Worm (Caenorhabditis elegans) whole organism, L2 larva: ENCODE data around the gene F46B6.4.

ENCODE experiments used
- C34F6.9 ChIP-seq: fragments of 150-350 bp; optimal IDR thresholded peaks from 2 replicates; lab custom pipeline; 2014; ENCODE audit warnings: missing biosample characterization, missing genetic modification characterization
- F13H6.1 ChIP-seq: sonication (generic microtip); optimal IDR thresholded peaks from 2 replicates; lab custom pipeline; 2016; ENCODE audit warnings: missing genetic modification characterization, missing compliant biosample characterization
- R02D3.7 ChIP-seq: fragments of 150-350 bp; optimal IDR thresholded peaks from 2 replicates; lab custom pipeline; 2014; ENCODE audit warnings: missing biosample characterization, missing genetic modification characterization
- Y55F3AM.14 ChIP-seq: fragments of 200-800 bp; sonication (Bioruptor generic); optimal IDR thresholded peaks from 2 replicates; lab custom pipeline; 2018; ENCODE audit warnings: mild to moderate bottlenecking, missing genetic modification characterization, missing compliant biosample characterization
- ZK546.5 ChIP-seq: sonication (generic microtip); optimal IDR thresholded peaks from 2 replicates; lab custom pipeline; 2017; ENCODE audit warnings: missing biosample characterization, missing genetic modification characterization
- aly-2 ChIP-seq: fragments of 150-350 bp; optimal IDR thresholded peaks from 2 replicates; lab custom pipeline; 2014; ENCODE audit warnings: missing biosample characterization, missing genetic modification characterization
- ama-1 ChIP-seq: fragments of 150-350 bp; optimal IDR thresholded peaks from 2 replicates; lab custom pipeline; 2018; ENCODE audit warnings: inconsistent platforms
- blmp-1 ChIP-seq: sonication (generic microtip); optimal IDR thresholded peaks from 2 replicates; lab custom pipeline; 2017; ENCODE audit warnings: missing genetic modification characterization, mild to moderate bottlenecking, missing compliant biosample characterization, antibody characterized with exemption, moderate library complexity; ENCODE audit not compliant: insufficient read depth
- ceh-16 ChIP-seq: fragments of 150-350 bp; optimal IDR thresholded peaks from 2 replicates; lab custom pipeline; 2014; ENCODE audit warnings: missing biosample characterization, missing genetic modification characterization
- ceh-82 ChIP-seq: fragments of 150-350 bp; optimal IDR thresholded peaks from 2 replicates; lab custom pipeline; 2014; ENCODE audit warnings: missing biosample characterization, missing genetic modification characterization
- crh-2 ChIP-seq: sonication (generic microtip); optimal IDR thresholded peaks from 2 replicates; lab custom pipeline; 2017; ENCODE audit warnings: missing biosample characterization, missing genetic modification characterization
- elt-3 ChIP-seq: sonication (generic microtip); optimal IDR thresholded peaks from 2 replicates; lab custom pipeline; 2017; ENCODE audit warnings: missing biosample characterization, missing genetic modification characterization
- fos-1 ChIP-seq: fragments of 150-350 bp; optimal IDR thresholded peaks from 2 replicates; lab custom pipeline; 2014; ENCODE audit warnings: missing biosample characterization, missing genetic modification characterization
- gmeb-1 ChIP-seq: fragments of 150-350 bp; optimal IDR thresholded peaks from 2 replicates; lab custom pipeline; 2014; ENCODE audit warnings: missing biosample characterization, missing genetic modification characterization
- lin-11 ChIP-seq: fragments of 150-350 bp; sonication (generic microtip); optimal IDR thresholded peaks from 2 replicates; lab custom pipeline; 2014; ENCODE audit warnings: missing biosample characterization, missing genetic modification characterization, inconsistent platforms, mixed read lengths
- lin-13 ChIP-seq: fragments of 150-350 bp; optimal IDR thresholded peaks from 2 replicates; lab custom pipeline; 2014; ENCODE audit warnings: missing biosample characterization, missing genetic modification reagents, missing genetic modification characterization
- lin-39 ChIP-seq: fragments of 150-350 bp; optimal IDR thresholded peaks from 2 replicates; lab custom pipeline; 2014; ENCODE audit warnings: missing biosample characterization, missing genetic modification reagents, missing genetic modification characterization
- lsy-2 ChIP-seq, 2 experiments: fragments of 150-350 bp in 1 of 2; sonication (generic microtip) in 1 of 2; optimal IDR thresholded peaks; 2 replicates each; lab custom pipeline; 2014 to 2017; ENCODE audit warnings: missing biosample characterization in 2 of 2, missing genetic modification characterization in 2 of 2
- mab-5 ChIP-seq: fragments of 150-350 bp; optimal IDR thresholded peaks from 2 replicates; lab custom pipeline; 2014; ENCODE audit warnings: missing biosample characterization, missing genetic modification characterization
- mbf-1 ChIP-seq: sonication (generic microtip); optimal IDR thresholded peaks from 2 replicates; lab custom pipeline; 2017; ENCODE audit warnings: missing biosample characterization, missing genetic modification characterization
- mdl-1 ChIP-seq, 2 experiments: fragments of 150-350 bp in 1 of 2; sonication (generic microtip) in 1 of 2; optimal IDR thresholded peaks; 2 replicates each; lab custom pipeline; 2017; ENCODE audit warnings: missing biosample characterization in 2 of 2, missing genetic modification characterization in 2 of 2
- nhr-10 ChIP-seq: sonication (generic microtip); optimal IDR thresholded peaks from 2 replicates; lab custom pipeline; 2017; ENCODE audit warnings: missing biosample characterization, missing genetic modification characterization
- nhr-11 ChIP-seq: fragments of 150-350 bp; optimal IDR thresholded peaks from 2 replicates; lab custom pipeline; 2014; ENCODE audit warnings: missing biosample characterization, missing genetic modification characterization
- nhr-12 ChIP-seq: fragments of 150-350 bp; optimal IDR thresholded peaks from 2 replicates; lab custom pipeline; 2014; ENCODE audit warnings: missing biosample characterization, missing genetic modification characterization
- nhr-129 ChIP-seq: fragments of 150-350 bp; optimal IDR thresholded peaks from 2 replicates; lab custom pipeline; 2014; ENCODE audit warnings: missing biosample characterization, missing genetic modification characterization
- nhr-21 ChIP-seq: fragments of 150-350 bp; optimal IDR thresholded peaks from 2 replicates; lab custom pipeline; 2014; ENCODE audit warnings: missing biosample characterization, missing genetic modification characterization
- nhr-23 ChIP-seq: fragments of 150-350 bp; optimal IDR thresholded peaks from 2 replicates; lab custom pipeline; 2014; ENCODE audit warnings: missing biosample characterization, missing genetic modification reagents, missing genetic modification characterization
- nhr-237 ChIP-seq: fragments of 150-350 bp; optimal IDR thresholded peaks from 2 replicates; lab custom pipeline; 2014; ENCODE audit warnings: missing biosample characterization, missing genetic modification characterization
- nhr-25 ChIP-seq: fragments of 150-350 bp; sonication (generic microtip); optimal IDR thresholded peaks from 3 replicates; lab custom pipeline; 2014; ENCODE audit warnings: missing biosample characterization, missing genetic modification characterization
- nhr-6 ChIP-seq: fragments of 150-350 bp; optimal IDR thresholded peaks from 2 replicates; lab custom pipeline; 2014; ENCODE audit warnings: missing biosample characterization, missing genetic modification characterization
- nhr-77 ChIP-seq: fragments of 150-350 bp; optimal IDR thresholded peaks from 2 replicates; lab custom pipeline; 2014; ENCODE audit warnings: missing biosample characterization, missing genetic modification characterization
- peb-1 ChIP-seq: fragments of 150-350 bp; optimal IDR thresholded peaks from 2 replicates; lab custom pipeline; 2014; ENCODE audit warnings: missing biosample characterization, missing genetic modification characterization
- sem-4 ChIP-seq: fragments of 150-350 bp; optimal IDR thresholded peaks from 2 replicates; lab custom pipeline; 2014; ENCODE audit warnings: missing biosample characterization, missing genetic modification reagents, missing genetic modification characterization
- skn-1 ChIP-seq: sonication (generic microtip); optimal IDR thresholded peaks from 2 replicates; lab custom pipeline; 2017; ENCODE audit warnings: missing biosample characterization, missing genetic modification characterization
- sma-3 ChIP-seq: sonication (generic microtip); optimal IDR thresholded peaks from 2 replicates; lab custom pipeline; 2016; ENCODE audit warnings: missing genetic modification reagents, missing genetic modification characterization, missing compliant biosample characterization
- sma-9 ChIP-seq, 2 experiments: fragments of 150-350 bp in 1 of 2; sonication (generic microtip) in 1 of 2; optimal IDR thresholded peaks; 2 replicates each; lab custom pipeline; 2014 to 2016; ENCODE audit warnings: missing genetic modification characterization in 2 of 2, mild to moderate bottlenecking in 1 of 2, missing biosample characterization in 1 of 2, missing compliant biosample characterization in 1 of 2, missing genetic modification reagents in 1 of 2, moderate library complexity in 1 of 2
- snpc-4 ChIP-seq: fragments of 150-350 bp; optimal IDR thresholded peaks from 2 replicates; lab custom pipeline; 2014; ENCODE audit warnings: missing biosample characterization, missing genetic modification characterization
- unc-55 ChIP-seq: fragments of 150-350 bp; sonication (generic microtip); optimal IDR thresholded peaks from 3 replicates; lab custom pipeline; 2014; ENCODE audit warnings: missing biosample characterization, missing genetic modification reagents, missing genetic modification characterization
- unc-62 ChIP-seq: fragments of 150-350 bp; optimal IDR thresholded peaks from 2 replicates; lab custom pipeline; 2014; ENCODE audit warnings: missing biosample characterization, missing genetic modification reagents, missing genetic modification characterization
- zag-1 ChIP-seq: fragments of 150-350 bp; optimal IDR thresholded peaks from 2 replicates; lab custom pipeline; 2014; ENCODE audit warnings: missing biosample characterization, missing genetic modification characterization
- ztf-1 ChIP-seq: fragments of 200-800 bp; sonication (Bioruptor generic); conservative IDR thresholded peaks from 2 replicates; pipeline ENCODE4 v1.3.6; 2022; ENCODE audit warnings: missing genetic modification characterization, missing compliant biosample characterization
- ztf-4 ChIP-seq: fragments of 150-350 bp; optimal IDR thresholded peaks from 2 replicates; lab custom pipeline; 2014; ENCODE audit warnings: missing biosample characterization, missing genetic modification characterization

F46B6.4 gene

ce11 chrV:9733920-9734454, 45.3 kb downstream of the F46B6.4 start, which contains the start of gene cal-7:
Gene cal-7 (plus strand): TSS chrV:9734103.
- TF ChIP-seq nhr-6 (tag; lab: Kevin White, UChicago), result no peak
- TF ChIP-seq lsy-2 (tag; optimal IDR thresholded peaks at IDR 0.05; lab: Kevin White, UChicago), result peak in 1 of 2 experiments; percentile 30
- peak; percentile 24 for TF ChIP-seq sma-3 (GFP tag; lab: Kevin White, UChicago)

ce11 chrV:9731852-9732251, 47.5 kb downstream of the F46B6.4 start:
- TF ChIP-seq ztf-4 (tag; lab: Kevin White, UChicago) (no peak), nhr-129 (tag; lab: Kevin White, UChicago) (peak; percentile 25), ceh-82 (no peak), C34F6.9 (tag; lab: Kevin White, UChicago) (peak; percentile 23), nhr-23 (tag; lab: Kevin White, UChicago) (no peak), mdl-1 (tag; optimal IDR thresholded peaks at IDR 0.05; lab: Kevin White, UChicago) (no peak), nhr-21 (tag; lab: Kevin White, UChicago) (peak; percentile 51), lin-11 (no peak), snpc-4 (tag; lab: Kevin White, UChicago) (no peak), sem-4 (tag; lab: Kevin White, UChicago) (peak; percentile 32), crh-2 (peak; percentile 29), sma-9 (GFP tag; optimal IDR thresholded peaks at IDR 0.05; lab: Kevin White, UChicago) (peak; percentile 12), sma-9 (tag; optimal IDR thresholded peaks at IDR 0.05; lab: Kevin White, UChicago) (no peak), ama-1 (peak; percentile 5), nhr-6 (tag; lab: Kevin White, UChicago) (peak; percentile 32), nhr-11 (tag; lab: Kevin White, UChicago) (no peak), ZK546.5 (tag; lab: Kevin White, UChicago) (no peak), ztf-1 (GFP tag; lab: Robert Waterston, UW) (no peak), unc-55 (peak; percentile 8), zag-1 (tag; lab: Kevin White, UChicago) (no peak), elt-3 (tag; lab: Kevin White, UChicago) (no peak)

DNA sequence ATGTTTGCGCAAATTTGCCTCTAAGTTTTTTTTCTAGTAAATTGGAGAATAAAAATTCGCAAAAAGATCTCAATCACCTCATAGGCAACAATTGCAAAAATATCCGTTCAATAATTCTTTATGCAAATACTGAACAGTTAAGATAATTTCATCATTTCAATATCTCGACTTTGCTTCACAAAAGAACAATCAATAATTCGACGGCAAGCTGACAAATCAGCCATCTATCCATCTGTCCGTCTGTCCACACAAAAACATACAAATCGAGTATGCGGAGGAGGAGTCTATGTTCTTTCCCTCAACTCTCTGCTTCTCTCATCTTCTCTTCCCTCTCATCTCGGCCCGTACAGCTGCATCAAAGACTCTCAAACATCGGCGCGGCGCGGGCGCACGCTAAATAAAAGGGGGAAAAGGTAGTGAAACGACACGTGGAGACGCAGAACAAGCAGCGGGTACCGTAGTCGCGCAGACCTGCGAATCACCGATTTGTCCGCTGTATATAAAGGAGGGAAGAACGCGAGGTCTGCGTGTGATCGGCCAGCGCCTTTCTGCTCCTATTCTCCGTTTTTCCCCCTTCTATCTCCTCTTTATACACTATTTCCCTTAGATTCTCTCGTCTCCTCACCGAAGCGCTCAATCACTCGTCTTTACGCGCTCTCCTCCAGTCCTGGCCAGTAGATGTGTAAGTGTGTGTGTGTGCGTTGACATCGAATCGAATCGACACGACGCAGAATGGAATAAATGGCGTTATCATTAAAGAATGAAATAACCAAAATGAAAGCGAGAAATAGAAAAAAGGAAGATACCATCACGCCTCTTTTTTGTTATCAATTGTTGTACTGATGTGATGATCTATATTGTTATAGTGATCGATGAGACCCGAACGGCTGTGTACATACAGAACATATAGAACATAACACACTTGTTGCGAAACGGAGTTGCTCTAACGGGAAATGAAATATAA, 48.3 kb downstream of the F46B6.4 start:
- TF ChIP-seq nhr-77 (tag; lab: Kevin White, UChicago) (no peak), Y55F3AM.14 (GFP tag; lab: Kevin White, UChicago) (peak; percentile 90), ztf-1 (GFP tag; lab: Robert Waterston, UW) (0 out of 2 replicates have a peak, but pooled peaks have one; percentile 63), sma-9 (GFP tag; optimal IDR thresholded peaks at IDR 0.05; lab: Kevin White, UChicago) (peak; percentile 90), sma-9 (tag; optimal IDR thresholded peaks at IDR 0.05; lab: Kevin White, UChicago) (no peak), ceh-82 (no peak), lsy-2 (tag; optimal IDR thresholded peaks at IDR 0.05; lab: Kevin White, UChicago) (peak; percentile 90 to 98), elt-3 (tag; lab: Kevin White, UChicago) (no peak), lin-11 (peak; percentile 98), lin-13 (GFP tag; lab: Kevin White, UChicago) (peak; percentile 88), zag-1 (tag; lab: Kevin White, UChicago) (peak; percentile 93), sem-4 (tag; lab: Kevin White, UChicago) (peak; percentile 61), R02D3.7 (no peak), crh-2 (peak; percentile 98), ama-1 (peak; percentile 99), mbf-1 (tag; lab: Kevin White, UChicago) (no peak), nhr-21 (tag; lab: Kevin White, UChicago) (peak; percentile 96), unc-62 (no peak), fos-1 (tag; lab: Kevin White, UChicago) (peak; percentile 97), mdl-1 (tag; optimal IDR thresholded peaks at IDR 0.05; lab: Kevin White, UChicago) (peak; percentile 90 to 98), ceh-16 (tag; lab: Kevin White, UChicago) (peak; percentile 91), F13H6.1 (tag; lab: Kevin White, UChicago) (peak; percentile 98), skn-1 (tag; lab: Kevin White, UChicago) (peak; percentile 55), blmp-1 (tag; lab: Kevin White, UChicago) (peak; percentile 76), ZK546.5 (tag; lab: Kevin White, UChicago) (peak; percentile 61), ztf-4 (tag; lab: Kevin White, UChicago) (peak; percentile 94), snpc-4 (tag; lab: Kevin White, UChicago) (peak; percentile 79), mab-5 (tag; lab: Kevin White, UChicago) (peak; percentile 76), nhr-129 (tag; lab: Kevin White, UChicago) (peak; percentile 98), aly-2 (tag; lab: Kevin White, UChicago) (no peak), lin-39 (tag; lab: Kevin White, UChicago) (peak; percentile 80), nhr-237 (tag; lab: Kevin White, UChicago) (no peak), gmeb-1 (peak; percentile 68), peb-1 (tag; lab: Kevin White, UChicago) (no peak), nhr-25 (tag; lab: Kevin White, UChicago) (peak; percentile 93), C34F6.9 (tag; lab: Kevin White, UChicago) (peak; percentile 96), nhr-11 (tag; lab: Kevin White, UChicago) (peak; percentile 77), nhr-12 (tag; lab: Kevin White, UChicago) (no peak), nhr-10 (peak; percentile 23), sma-3 (GFP tag; lab: Kevin White, UChicago) (peak; percentile 93)
